Worm (Caenorhabditis elegans) whole organism, L4/young adult: ENCODE results near the gene nsy-1.
A peak's percentile ranks its signal among the peaks of the same experiment; 100 is the strongest.

Source experiments
- W03F9.2 ChIP-seq: fragments of 150-350 bp; optimal IDR thresholded peaks from 2 replicates; lab custom pipeline; 2014; ENCODE audit warnings: missing biosample characterization, missing genetic modification characterization
- dao-5 ChIP-seq: sonication (generic microtip); optimal IDR thresholded peaks from 2 replicates; lab custom pipeline; 2016; ENCODE audit warnings: missing genotype, missing genetic modification characterization, moderate library complexity, missing compliant biosample characterization
- him-1 ChIP-seq: sonication (generic microtip); optimal IDR thresholded peaks from 2 replicates; lab custom pipeline; 2016; ENCODE audit warnings: missing genotype, missing genetic modification reagents, missing genetic modification characterization, missing compliant biosample characterization

The nsy-1 gene

DNA sequence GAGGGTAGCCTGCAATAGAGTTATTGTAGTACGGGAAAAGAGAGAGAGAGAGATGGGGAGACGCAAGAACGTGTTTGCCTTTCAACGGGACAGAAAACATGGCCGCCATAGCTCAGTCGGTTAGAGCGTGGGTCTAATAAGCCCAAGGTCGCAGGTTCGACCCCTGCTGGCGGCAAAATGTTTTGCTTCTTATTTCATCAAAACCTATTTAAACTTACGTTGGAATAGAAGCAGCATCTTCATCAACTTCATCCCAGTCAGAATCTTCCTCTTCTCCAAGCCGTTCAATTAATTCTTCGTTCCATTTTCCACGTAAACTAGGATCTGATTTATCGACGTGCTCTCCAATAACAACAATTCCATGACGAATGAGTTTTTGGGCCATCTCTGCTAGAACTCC lies 10.1 kb downstream of the nsy-1 start:
- TF ChIP-seq W03F9.2 (tag; lab: Kevin White, UChicago) (no peak), him-1 (tag; lab: Kevin White, UChicago) (peak; percentile 54), dao-5 (peak; percentile 59)

- TF ChIP-seq dao-5 (no peak), W03F9.2 (tag; lab: Kevin White, UChicago) (no peak), him-1 (tag; lab: Kevin White, UChicago) (no peak)
These were observed 11.4 kb downstream of the nsy-1 start, which contains the start of gene F33G12.3 for ce11 chrII:5033935-5034334. Gene F33G12.3, minus strand, starts transcription at chrII:5034035.

ce11 chrII:5036128-5036527 lies 13.6 kb downstream of the nsy-1 start, which contains the start of gene lrr-1:
Gene lrr-1, minus strand, starts transcription at chrII:5036439.
- TF ChIP-seq him-1 (tag; lab: Kevin White, UChicago), result no peak
- no peak for TF ChIP-seq dao-5
- no peak for TF ChIP-seq W03F9.2 (tag; lab: Kevin White, UChicago)

DNA sequence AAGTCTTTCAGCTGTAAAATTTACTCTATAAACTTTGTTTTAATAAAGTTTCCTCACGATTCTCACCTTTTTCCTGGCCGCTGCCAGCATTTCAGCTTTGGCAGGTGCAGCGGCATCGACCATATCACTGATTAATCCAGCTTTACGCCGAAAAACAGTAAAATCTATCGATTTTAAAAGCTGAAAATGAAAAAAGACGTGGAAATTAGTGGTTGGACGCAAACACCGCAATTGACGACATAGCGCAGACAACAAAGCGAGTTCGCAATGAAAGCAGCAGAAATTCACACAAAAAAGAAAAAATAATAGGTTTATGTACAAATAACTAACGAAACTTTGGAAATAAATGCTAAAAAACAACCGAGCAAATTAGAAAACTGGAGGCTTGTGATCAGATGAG lies 17.4 kb downstream of the nsy-1 start, which contains the start of gene golg-2:
golg-2 (minus strand) TSS at position 180 of the 400 bp plus-strand sequence.
- TF ChIP-seq dao-5 (no peak), him-1 (tag; lab: Kevin White, UChicago) (no peak), W03F9.2 (tag; lab: Kevin White, UChicago) (no peak)

- TF ChIP-seq W03F9.2 (tag; lab: Kevin White, UChicago) (no peak), dao-5 (no peak), him-1 (tag; lab: Kevin White, UChicago) (no peak)
These were observed 18.1 kb downstream of the nsy-1 start, which contains the start of gene F33G12.7 for ce11 chrII:5040631-5041156. Gene F33G12.7, minus strand, starts transcription at chrII:5040681.

ce11 chrII:5042381-5042930 lies 19.9 kb downstream of the nsy-1 start:
- TF ChIP-seq dao-5 (no peak), him-1 (tag; lab: Kevin White, UChicago) (no peak), W03F9.2 (tag; lab: Kevin White, UChicago) (no peak)

- TF ChIP-seq dao-5, result no peak
- TF ChIP-seq him-1 (tag; lab: Kevin White, UChicago), result no peak
- no peak for TF ChIP-seq W03F9.2 (tag; lab: Kevin White, UChicago)
These were observed 23.9 kb downstream of the nsy-1 start for ce11 chrII:5046209-5047200.

DNA sequence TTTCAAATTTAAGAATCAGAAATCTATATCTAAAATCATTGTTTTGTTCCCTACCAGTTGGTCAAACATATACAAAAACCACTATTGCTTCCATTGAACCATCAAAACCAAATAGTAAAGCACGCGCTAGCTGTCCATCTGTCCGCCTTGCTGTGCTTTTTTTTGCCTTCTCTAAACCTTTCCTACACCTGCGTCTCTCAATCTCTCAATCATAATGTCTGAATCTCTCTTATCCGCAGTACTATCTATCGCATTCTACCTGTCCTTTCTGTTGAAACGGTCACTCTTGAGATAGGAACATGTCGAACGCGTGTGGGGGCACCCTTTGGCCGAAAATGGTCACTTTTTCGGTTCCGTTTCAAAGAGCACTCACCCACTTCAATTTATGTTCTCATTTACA lies 24.7 kb downstream of the nsy-1 start:
- TF ChIP-seq him-1 (tag; lab: Kevin White, UChicago) (no peak), W03F9.2 (tag; lab: Kevin White, UChicago) (no peak), dao-5 (no peak)

DNA sequence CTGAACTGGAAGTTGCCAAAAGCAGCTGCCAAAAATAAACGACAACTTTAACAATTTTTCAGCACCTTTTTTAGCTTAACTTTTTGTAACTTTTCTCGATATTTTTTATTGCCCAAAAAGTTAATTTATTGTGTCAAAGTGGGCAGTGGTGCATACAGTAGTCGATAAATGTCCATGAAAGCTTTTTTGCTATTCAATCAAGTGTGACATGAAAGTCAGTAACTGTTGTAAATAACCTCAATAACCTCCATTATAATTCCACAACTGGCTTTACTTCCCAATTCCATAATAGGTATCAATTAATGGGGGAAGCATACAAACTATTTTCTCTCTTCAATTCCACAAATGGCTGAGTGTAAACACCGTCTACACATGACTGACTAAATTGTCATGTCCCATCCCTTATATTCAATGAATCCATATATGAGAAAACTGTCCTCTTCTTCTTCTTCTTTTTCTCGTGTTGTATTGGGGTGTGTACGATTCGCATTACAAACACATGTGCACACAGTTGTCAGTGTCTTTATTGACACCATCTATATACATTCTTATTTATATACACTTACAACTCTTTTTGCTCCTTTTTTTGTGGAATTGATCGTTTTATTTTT lies 25.7 kb downstream of the nsy-1 start:
- TF ChIP-seq W03F9.2 (tag; lab: Kevin White, UChicago), result no peak
- no peak for TF ChIP-seq him-1 (tag; lab: Kevin White, UChicago)
- no peak for TF ChIP-seq dao-5

ce11 chrII:5049249-5049648 lies 26.7 kb downstream of the nsy-1 start:
- TF ChIP-seq dao-5, result no peak

DNA sequence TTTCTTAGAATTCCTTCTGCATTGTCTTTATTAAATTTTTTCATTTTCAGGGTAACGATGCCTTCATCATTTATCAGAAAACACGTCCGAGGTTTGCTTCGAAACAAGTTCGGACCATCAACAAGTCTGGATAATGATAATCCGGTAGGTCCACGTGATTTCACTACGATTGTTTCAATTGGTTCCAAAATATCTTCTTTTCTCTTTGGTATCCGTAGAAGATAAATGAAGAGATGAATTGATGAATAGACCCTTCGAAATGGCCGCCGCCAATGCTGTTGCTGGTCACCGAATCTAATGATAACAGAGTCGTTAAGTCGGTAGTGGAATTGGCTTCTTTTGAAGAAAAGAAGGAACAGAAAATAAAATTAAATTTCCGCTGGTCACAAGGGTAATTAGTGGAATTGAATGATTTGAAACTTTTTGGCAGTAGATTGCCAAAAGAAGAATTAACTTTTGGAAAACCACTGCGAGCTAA lies 27.3 kb downstream of the nsy-1 start, which contains the start of gene F33G12.6:
F33G12.6 (plus strand) TSS at position 51 of the 478 bp plus-strand sequence.
- TF ChIP-seq dao-5, result no peak
- no peak for TF ChIP-seq W03F9.2 (tag; lab: Kevin White, UChicago)
- TF ChIP-seq him-1 (tag; lab: Kevin White, UChicago), result no peak

ce11 chrII:5050776-5051175 lies 28.2 kb downstream of the nsy-1 start:
- TF ChIP-seq him-1 (tag; lab: Kevin White, UChicago) (no peak), W03F9.2 (tag; lab: Kevin White, UChicago) (no peak), dao-5 (no peak)

DNA sequence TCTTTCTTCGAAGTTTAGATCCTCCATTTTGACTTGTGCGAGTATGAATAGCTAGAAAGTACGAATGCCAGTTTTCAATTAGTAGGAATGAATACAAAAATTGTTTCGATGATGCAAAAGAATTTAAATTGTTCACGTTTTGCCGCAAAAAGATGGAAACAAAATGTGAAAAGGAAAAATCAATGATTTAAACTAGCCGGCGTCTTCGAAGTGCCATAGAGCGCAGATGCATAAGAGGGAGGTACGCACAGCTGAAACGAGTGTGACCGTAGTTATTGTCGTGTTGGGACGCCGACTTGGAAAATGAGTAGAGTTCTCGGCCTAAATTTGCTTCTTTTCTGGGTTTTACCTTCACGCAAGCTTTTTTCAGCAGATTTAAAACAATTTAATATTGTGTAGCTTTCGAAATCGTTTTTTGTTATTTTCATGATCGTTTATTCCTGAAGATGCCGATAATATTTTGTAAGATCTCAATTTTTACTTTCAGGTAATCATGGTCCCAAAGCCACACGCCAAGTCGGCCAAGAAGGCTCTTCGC lies 32.6 kb downstream of the nsy-1 start, which contains the start of the genes ify-1 and rpl-22:
ify-1 (minus strand) TSS at position 51 of the 538 bp plus-strand sequence.
rpl-22 (plus strand) TSS at position 488 of the 538 bp plus-strand sequence.
- TF ChIP-seq him-1 (tag; lab: Kevin White, UChicago) (peak; percentile 76), W03F9.2 (tag; lab: Kevin White, UChicago) (peak; percentile 94), dao-5 (no peak)
